Fruit fly (Drosophila melanogaster): Measurements from ENCODE around the gene Reck.

DNA sequence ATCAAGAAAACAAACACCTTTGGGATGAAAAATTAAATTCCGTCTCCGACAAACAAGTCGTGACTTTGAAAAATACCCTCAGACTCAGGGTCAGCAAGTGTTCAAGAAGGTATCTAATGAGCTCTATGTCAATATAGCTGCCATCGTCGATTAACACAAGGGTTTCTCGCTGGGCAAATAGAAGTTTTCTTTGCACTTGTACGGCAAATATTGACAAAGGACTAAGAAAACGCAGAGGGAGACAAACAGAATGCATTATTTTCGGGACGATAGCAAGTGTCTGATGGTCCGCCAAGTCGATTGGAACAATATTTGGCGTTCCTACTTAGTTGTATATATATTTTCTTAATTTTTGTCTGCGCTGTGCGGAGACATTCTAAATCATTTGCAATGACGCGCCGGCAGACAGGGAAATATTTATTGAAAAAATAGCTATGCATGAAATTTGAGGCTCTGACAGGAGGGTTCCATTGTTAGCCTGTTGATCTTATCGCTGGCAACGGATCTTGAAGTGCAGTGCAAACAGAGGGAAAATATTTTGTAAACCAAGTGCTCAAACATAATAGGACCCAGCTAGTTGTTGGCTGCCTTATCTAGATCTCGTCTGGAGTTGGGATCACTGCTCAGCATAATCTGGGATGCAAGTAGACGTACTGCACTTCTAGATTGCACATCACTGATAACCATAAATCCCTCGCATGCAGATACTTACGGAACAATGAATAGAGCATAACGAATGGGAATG, 57.4 kb downstream of the Reck start:
- TF ChIP-seq fd59A (GFP tag; optimal IDR thresholded peaks at IDR 0.05) (no peak), CG10631 (GFP tag; optimal IDR thresholded peaks at IDR 0.05) (no peak), Lpt (GFP tag; optimal IDR thresholded peaks at IDR 0.05) (no peak), Eip78C (GFP tag) (no peak), CG6808 (GFP tag; optimal IDR thresholded peaks at IDR 0.05) (no peak), Sox102F (GFP tag; optimal IDR thresholded peaks at IDR 0.05) (no peak)

All from whole organism, prepupa.